Fruit fly (Drosophila melanogaster) whole organism, embryonic: Measurements from ENCODE around the gene SPR.

Source experiments
- Abd-B ChIP-seq: fragments of 200-800 bp; sonication (Bioruptor generic); optimal IDR thresholded peaks from 2 replicates; lab custom pipeline; 2018; ENCODE audit warnings: missing biosample characterization, mild to moderate bottlenecking, missing genetic modification characterization, moderate library complexity
- Adf1 ChIP-seq: fragments of 200-800 bp; sonication (Bioruptor generic); IDR thresholded peaks from 2 replicates; pipeline ENCODE4 v1.3.6; 2022; ENCODE audit warnings: missing biosample characterization, missing genetic modification characterization
- Bgb ChIP-seq: fragments of 200-800 bp; sonication (Bioruptor generic); IDR thresholded peaks from 2 replicates; pipeline ENCODE4 v1.3.6; 2022; ENCODE audit warnings: missing biosample characterization, missing genetic modification characterization; ENCODE audit not compliant: partially characterized antibody
- CG10321 ChIP-seq: fragments of 200-800 bp; sonication (Bioruptor generic); IDR thresholded peaks from 2 replicates; pipeline ENCODE4 v1.3.6; 2022; ENCODE audit warnings: missing biosample characterization, missing genetic modification characterization
- CG11085 ChIP-seq: fragments of 200-800 bp; sonication (Bioruptor generic); IDR thresholded peaks from 2 replicates; pipeline ENCODE4 v1.3.6; 2022; ENCODE audit warnings: missing biosample characterization, missing genetic modification characterization
- CG11398 ChIP-seq: fragments of 200-800 bp; sonication (Bioruptor generic); optimal IDR thresholded peaks from 2 replicates; lab custom pipeline; 2016; ENCODE audit warnings: missing biosample characterization, missing genetic modification characterization
- CG11456 ChIP-seq: fragments of 200-800 bp; sonication (Bioruptor generic); IDR thresholded peaks from 3 replicates; pipeline ENCODE4 v1.3.6; 2022; ENCODE audit warnings: missing biosample characterization, missing genetic modification characterization
- CG12942 ChIP-seq: fragments of 200-800 bp; sonication (Bioruptor generic); optimal IDR thresholded peaks from 3 replicates; lab custom pipeline; 2016; ENCODE audit warnings: missing biosample characterization, missing genetic modification characterization
- CG13287 ChIP-seq: fragments of 200-800 bp; sonication (Bioruptor generic); IDR thresholded peaks from 2 replicates; pipeline ENCODE4 v1.3.6; 2022; ENCODE audit warnings: missing biosample characterization, missing genetic modification characterization; ENCODE audit not compliant: partially characterized antibody
- CG14014 ChIP-seq: fragments of 200-800 bp; sonication (Bioruptor generic); IDR thresholded peaks from 2 replicates; pipeline ENCODE4 v1.3.6; 2022; ENCODE audit warnings: missing biosample characterization, missing genetic modification characterization
- CG14050 ChIP-seq: fragments of 200-800 bp; sonication (Bioruptor generic); IDR thresholded peaks from 3 replicates; pipeline ENCODE4 v1.3.6; 2022; ENCODE audit warnings: missing biosample characterization, missing genetic modification characterization
- CG14441 ChIP-seq: fragments of 200-800 bp; sonication (Bioruptor generic); IDR thresholded peaks from 2 replicates; pipeline ENCODE4 v1.3.6; 2022; ENCODE audit warnings: missing biosample characterization, missing genetic modification characterization
- CG17186 ChIP-seq: fragments of 200-800 bp; sonication (Bioruptor generic); optimal IDR thresholded peaks from 3 replicates; lab custom pipeline; 2017; ENCODE audit warnings: missing biosample characterization, missing genetic modification reagents, missing genetic modification characterization
- CG17361 ChIP-seq: fragments of 200-800 bp; sonication (Bioruptor generic); IDR thresholded peaks from 3 replicates; pipeline ENCODE4 v1.3.6; 2022; ENCODE audit warnings: missing biosample characterization, missing genetic modification characterization
- CG1792 ChIP-seq: fragments of 200-800 bp; sonication (Bioruptor generic); optimal IDR thresholded peaks from 2 replicates; lab custom pipeline; 2016; ENCODE audit warnings: missing biosample characterization, missing genetic modification characterization
- CG18011 ChIP-seq: fragments of 200-800 bp; sonication (Bioruptor generic); optimal IDR thresholded peaks from 2 replicates; lab custom pipeline; 2017; ENCODE audit warnings: missing biosample characterization, missing genetic modification characterization, mild to moderate bottlenecking, moderate library complexity, missing genotype
- CG2199 ChIP-seq: fragments of 200-800 bp; sonication (Bioruptor generic); IDR thresholded peaks from 3 replicates; pipeline ENCODE4 v1.3.6; 2022; ENCODE audit warnings: missing biosample characterization, missing genetic modification characterization
- CG2678 ChIP-seq: fragments of 200-800 bp; sonication (Bioruptor generic); optimal IDR thresholded peaks from 3 replicates; lab custom pipeline; 2019; ENCODE audit warnings: missing biosample characterization, mild to moderate bottlenecking, missing genetic modification characterization, moderate library complexity
- CG3281 ChIP-seq: fragments of 200-800 bp; sonication (Bioruptor generic); optimal IDR thresholded peaks from 3 replicates; lab custom pipeline; 2017; ENCODE audit warnings: missing biosample characterization, mild to moderate bottlenecking, missing genetic modification characterization
- CG34224 ChIP-seq: fragments of 200-800 bp; sonication (Bioruptor generic); IDR thresholded peaks from 3 replicates; pipeline ENCODE4 v1.3.6; 2022; ENCODE audit warnings: missing biosample characterization, missing genetic modification characterization; ENCODE audit not compliant: partially characterized antibody
- CG34422 ChIP-seq: fragments of 200-800 bp; sonication (Bioruptor generic); IDR thresholded peaks from 3 replicates; pipeline ENCODE4 v1.3.6; 2022; ENCODE audit warnings: missing biosample characterization, missing genetic modification characterization
- CG4360 ChIP-seq: fragments of 200-800 bp; sonication (Bioruptor generic); IDR thresholded peaks from 2 replicates; pipeline ENCODE4 v1.3.6; 2022; ENCODE audit warnings: missing biosample characterization, missing genetic modification characterization
- CG4617 ChIP-seq: fragments of 200-800 bp; sonication (Bioruptor generic); optimal IDR thresholded peaks from 3 replicates; lab custom pipeline; 2016; ENCODE audit warnings: missing biosample characterization, missing genetic modification characterization, borderline replicate concordance
- CG7987 ChIP-seq: fragments of 200-800 bp; sonication (Bioruptor generic); optimal IDR thresholded peaks from 2 replicates; lab custom pipeline; 2018; ENCODE audit warnings: missing biosample characterization, mild to moderate bottlenecking, missing genetic modification characterization, moderate library complexity
- CG9215 ChIP-seq: fragments of 200-800 bp; sonication (Bioruptor generic); IDR thresholded peaks from 2 replicates; pipeline ENCODE4 v1.3.6; 2022; ENCODE audit warnings: missing biosample characterization, missing genetic modification characterization
- Ets97D ChIP-seq: fragments of 200-800 bp; sonication (Bioruptor generic); optimal IDR thresholded peaks from 3 replicates; lab custom pipeline; 2016; ENCODE audit warnings: missing biosample characterization, missing genetic modification characterization
- HHEX ChIP-seq: fragments of 200-800 bp; sonication (Bioruptor generic); optimal IDR thresholded peaks from 3 replicates; lab custom pipeline; 2017; ENCODE audit warnings: missing biosample characterization, mild to moderate bottlenecking, missing genetic modification characterization, missing genetic modification reagents
- Hey ChIP-seq: fragments of 200-800 bp; sonication (Bioruptor generic); optimal IDR thresholded peaks from 3 replicates; lab custom pipeline; 2018; ENCODE audit warnings: missing biosample characterization, mild to moderate bottlenecking, missing genetic modification characterization
- NFAT ChIP-seq: fragments of 200-800 bp; sonication (Bioruptor generic); IDR thresholded peaks from 2 replicates; pipeline ENCODE4 v1.3.6; 2022; ENCODE audit warnings: missing biosample characterization, missing genetic modification characterization
- Ptx1 ChIP-seq: fragments of 200-800 bp; sonication (Bioruptor generic); IDR thresholded peaks from 2 replicates; pipeline ENCODE4 v1.3.6; 2022; ENCODE audit warnings: missing biosample characterization, missing genetic modification characterization
- abd-A ChIP-seq: fragments of 200-800 bp; sonication (Bioruptor generic); optimal IDR thresholded peaks from 3 replicates; lab custom pipeline; 2019; ENCODE audit warnings: missing biosample characterization, mild to moderate bottlenecking, missing genetic modification characterization, moderate library complexity
- bigmax ChIP-seq: fragments of 200-800 bp; sonication (Bioruptor generic); optimal IDR thresholded peaks from 2 replicates; lab custom pipeline; 2018; ENCODE audit warnings: missing biosample characterization, mild to moderate bottlenecking, missing genetic modification characterization
- chinmo ChIP-seq: fragments of 200-800 bp; sonication (Bioruptor generic); IDR thresholded peaks from 4 replicates; pipeline ENCODE4 v1.3.6; 2022; ENCODE audit warnings: missing biosample characterization, missing genetic modification characterization; ENCODE audit not compliant: partially characterized antibody
- chm ChIP-seq: fragments of 200-800 bp; sonication (Bioruptor generic); IDR thresholded peaks from 2 replicates; pipeline ENCODE4 v1.3.6; 2022; ENCODE audit warnings: missing biosample characterization, missing genetic modification characterization
- dysf ChIP-seq: fragments of 200-800 bp; sonication (Bioruptor generic); IDR thresholded peaks from 3 replicates; pipeline ENCODE4 v1.3.6; 2022; ENCODE audit warnings: missing biosample characterization, missing genetic modification characterization
- esg ChIP-seq: fragments of 200-800 bp; sonication (Bioruptor generic); conservative IDR thresholded peaks from 2 replicates; pipeline ENCODE4 v1.3.6; 2022; ENCODE audit warnings: missing biosample characterization, missing genetic modification characterization
- ewg ChIP-seq: fragments of 200-800 bp; sonication (Bioruptor generic); optimal IDR thresholded peaks from 3 replicates; lab custom pipeline; 2017; ENCODE audit warnings: mild to moderate bottlenecking, missing biosample characterization, missing genetic modification reagents, missing genetic modification characterization
- gcm ChIP-seq: fragments of 200-800 bp; sonication (Bioruptor generic); optimal IDR thresholded peaks from 2 replicates; lab custom pipeline; 2019; ENCODE audit warnings: missing biosample characterization, mild to moderate bottlenecking, missing genetic modification characterization, moderate library complexity
- h ChIP-seq: fragments of >200 bp; optimal IDR thresholded peaks from 2 replicates; lab custom pipeline; 2017
- knrl ChIP-seq: fragments of 200-800 bp; sonication (Bioruptor generic); IDR thresholded peaks from 3 replicates; pipeline ENCODE4 v1.3.6; 2022; ENCODE audit warnings: missing biosample characterization, missing genetic modification characterization; ENCODE audit not compliant: partially characterized antibody
- lilli ChIP-seq: fragments of 200-800 bp; sonication (Bioruptor generic); optimal IDR thresholded peaks from 3 replicates; lab custom pipeline; 2016; ENCODE audit warnings: missing biosample characterization, missing genetic modification characterization
- mam ChIP-seq: fragments of 200-800 bp; sonication (Bioruptor generic); optimal IDR thresholded peaks from 3 replicates; lab custom pipeline; 2016; ENCODE audit warnings: missing biosample characterization, missing genetic modification characterization
- mirr ChIP-seq: fragments of 200-800 bp; sonication (Bioruptor generic); optimal IDR thresholded peaks from 3 replicates; lab custom pipeline; 2018; ENCODE audit warnings: missing biosample characterization, mild to moderate bottlenecking, missing genetic modification characterization
- oc ChIP-seq: fragments of 200-800 bp; sonication (Bioruptor generic); optimal IDR thresholded peaks from 2 replicates; lab custom pipeline; 2018; ENCODE audit warnings: missing biosample characterization, mild to moderate bottlenecking, missing genetic modification characterization, moderate library complexity
- pzg ChIP-seq: fragments of 200-800 bp; sonication (Bioruptor generic); optimal IDR thresholded peaks from 3 replicates; lab custom pipeline; 2018; ENCODE audit warnings: missing biosample characterization, mild to moderate bottlenecking, missing genetic modification characterization, moderate library complexity
- sd ChIP-seq: fragments of 200-800 bp; sonication (Bioruptor generic); optimal IDR thresholded peaks from 3 replicates; lab custom pipeline; 2018; ENCODE audit warnings: missing biosample characterization, mild to moderate bottlenecking, missing genetic modification characterization, moderate library complexity
- sens ChIP-seq: fragments of 200-800 bp; sonication (Bioruptor generic); peaks from one replicate; lab custom pipeline; 2016; ENCODE audit warnings: missing biosample characterization, missing genetic modification characterization
- sob ChIP-seq: fragments of 200-800 bp; sonication (Bioruptor generic); IDR thresholded peaks from 2 replicates; pipeline ENCODE4 v1.3.6; 2022; ENCODE audit warnings: missing biosample characterization, missing genetic modification characterization
- yki ChIP-seq: fragments of >200 bp; optimal IDR thresholded peaks from 3 replicates; lab custom pipeline; 2018

Gene SPR

dm6 chrX:5419905-5420567 lies 26.4 kb upstream of the SPR start (continued):
- TF ChIP-seq Adf1 (GFP tag; lab: Robert Waterston, UW) = 0 out of 2 replicates have a peak, but pooled peaks have one; percentile 2
- no peak for TF ChIP-seq chm
- no peak for TF ChIP-seq mirr (GFP tag; lab: Kevin White, UChicago)
- TF ChIP-seq Bgb (GFP tag; lab: Robert Waterston, UW) = no peak
- peak; percentile 5; the same call in 1 of the 2 replicates for TF ChIP-seq CG14014 (GFP tag; lab: Robert Waterston, UW)
- no peak for TF ChIP-seq gcm
- no peak for TF ChIP-seq h
- no peak for TF ChIP-seq Abd-B
- no peak for TF ChIP-seq esg (GFP tag; lab: Robert Waterston, UW)
- TF ChIP-seq, all 482 proteins: peak for 12

- peak; percentile 95 for TF ChIP-seq knrl (GFP tag; lab: Robert Waterston, UW)
- peak; percentile 86 for TF ChIP-seq pzg
- TF ChIP-seq CG17361 (GFP tag; lab: Robert Waterston, UW) = no peak
- TF ChIP-seq CG14050 (GFP tag; lab: Robert Waterston, UW) = no peak
- TF ChIP-seq CG2199 (GFP tag; lab: Robert Waterston, UW) = no peak
- TF ChIP-seq CG34224 (GFP tag; lab: Robert Waterston, UW) = peak; percentile 88
- TF ChIP-seq CG10321 = no peak
- TF ChIP-seq sob = peak; percentile 53
- TF ChIP-seq CG11456 (GFP tag; lab: Robert Waterston, UW) = peak; percentile 78; the same call in 2 of the 3 replicates
- peak; percentile 63 for TF ChIP-seq CG4617 (GFP tag; lab: Kevin White, UChicago)
- TF ChIP-seq CG14441 (GFP tag; lab: Robert Waterston, UW) = 0 out of 2 replicates have a peak, but pooled peaks have one; percentile 28
- TF ChIP-seq Ptx1 (GFP tag; lab: Robert Waterston, UW) = peak; percentile 47
- TF ChIP-seq Ets97D (GFP tag; lab: Kevin White, UChicago) = peak; percentile 83
- TF ChIP-seq CG2678 (tag; lab: Kevin White, UChicago) = no peak
- TF ChIP-seq CG1792 (GFP tag; lab: Kevin White, UChicago) = peak; percentile 49
- TF ChIP-seq lilli (GFP tag; lab: Kevin White, UChicago) = peak; percentile 51
- peak; percentile 41; the same call in 1 of the 3 replicates for TF ChIP-seq dysf
- TF ChIP-seq CG4360 = no peak
- peak; percentile 20 for TF ChIP-seq abd-A (tag; lab: Kevin White, UChicago)
- TF ChIP-seq CG9215 (GFP tag; lab: Robert Waterston, UW) = peak; percentile 64
- peak; percentile 67 for TF ChIP-seq mam (GFP tag; lab: Kevin White, UChicago)
- TF ChIP-seq Hey (tag; lab: Kevin White, UChicago) = peak; percentile 38
- TF ChIP-seq yki (lab: Kevin White, UChicago) = no peak
- peak; percentile 5 for TF ChIP-seq CG12942 (GFP tag; lab: Kevin White, UChicago)
- no peak for TF ChIP-seq CG34422 (GFP tag; lab: Robert Waterston, UW)
- peak; percentile 11 for TF ChIP-seq sd
- no peak for TF ChIP-seq CG11398 (GFP tag; lab: Kevin White, UChicago)
- TF ChIP-seq sens = peak; percentile 40
- TF ChIP-seq chinmo = peak; percentile 91; the same call in 3 of the 4 replicates
- peak; percentile 62 for TF ChIP-seq CG7987 (GFP tag; lab: Kevin White, UChicago)
- TF ChIP-seq HHEX (GFP tag; lab: Kevin White, UChicago) = peak; percentile 3
- TF ChIP-seq CG11085 = peak; percentile 47; the same call in 1 of the 2 replicates
- TF ChIP-seq ewg = no peak
- TF ChIP-seq NFAT (GFP tag; lab: Robert Waterston, UW) = peak; percentile 76
- TF ChIP-seq CG3281 (GFP tag; lab: Kevin White, UChicago) = no peak
- TF ChIP-seq CG18011 (GFP tag; lab: Kevin White, UChicago) = peak; percentile 7
- peak; percentile 85 for TF ChIP-seq CG17186
- TF ChIP-seq oc = no peak
- TF ChIP-seq bigmax (GFP tag; lab: Kevin White, UChicago) = peak; percentile 63
- peak; percentile 91 for TF ChIP-seq CG13287 (GFP tag; lab: Robert Waterston, UW)
Observed at dm6 chrX:5420568-5421019, 25.9 kb upstream of the SPR start, which contains the start of gene spoon. Gene spoon, minus strand, starts transcription at chrX:5420867.
